Worm (Caenorhabditis elegans) whole organism, L4/young adult: ENCODE results near the gene upb-1.

Experiments
- W03F9.2 ChIP-seq: fragments of 150-350 bp; optimal IDR thresholded peaks from 2 replicates; lab custom pipeline; 2014; ENCODE audit warnings: missing biosample characterization, missing genetic modification characterization
- dao-5 ChIP-seq: sonication (generic microtip); optimal IDR thresholded peaks from 2 replicates; lab custom pipeline; 2016; ENCODE audit warnings: missing genotype, missing genetic modification characterization, moderate library complexity, missing compliant biosample characterization
- him-1 ChIP-seq: sonication (generic microtip); optimal IDR thresholded peaks from 2 replicates; lab custom pipeline; 2016; ENCODE audit warnings: missing genotype, missing genetic modification reagents, missing genetic modification characterization, missing compliant biosample characterization

upb-1 gene

ce11 chrII:6309198-6309597 is 19.3 kb upstream of the upb-1 start, which contains the start of gene glb-10:
glb-10 (minus strand) TSS chrII:6309298.
- TF ChIP-seq him-1 (tag; lab: Kevin White, UChicago): no peak
- no peak for TF ChIP-seq W03F9.2
- no peak for TF ChIP-seq dao-5 (tag; lab: Kevin White, UChicago)

ce11 chrII:6306125-6306524 is 16.2 kb upstream of the upb-1 start, which contains the start of gene C29F5.8:
C29F5.8 (plus strand) TSS chrII:6306425.
- TF ChIP-seq dao-5 (tag; lab: Kevin White, UChicago) (no peak), W03F9.2 (no peak), him-1 (tag; lab: Kevin White, UChicago) (no peak)

ce11 chrII:6303209-6303740 is 13.4 kb upstream of the upb-1 start, which contains the start of gene C29F5.1:
C29F5.1 (plus strand) TSS chrII:6303525.
- no peak for TF ChIP-seq dao-5 (tag; lab: Kevin White, UChicago)
- no peak for TF ChIP-seq W03F9.2
- TF ChIP-seq him-1 (tag; lab: Kevin White, UChicago): no peak

- TF ChIP-seq dao-5 (tag; lab: Kevin White, UChicago) (no peak), him-1 (tag; lab: Kevin White, UChicago) (no peak), W03F9.2 (no peak)
These were observed 4.4 kb upstream of the upb-1 start, which contains the start of gene mps-1 for ce11 chrII:6294261-6294660. mps-1 (minus strand) TSS chrII:6294361.

ce11 chrII:6292527-6292926 is 2.6 kb upstream of the upb-1 start, which contains the start of gene nyn-3:
nyn-3 (minus strand) TSS chrII:6292627.
- TF ChIP-seq dao-5 (tag; lab: Kevin White, UChicago): no peak
- no peak for TF ChIP-seq him-1 (tag; lab: Kevin White, UChicago)
- TF ChIP-seq W03F9.2: no peak

- no peak for TF ChIP-seq W03F9.2
These were observed 1.8 kb downstream of the upb-1 start for ce11 chrII:6288104-6288503.

- TF ChIP-seq dao-5 (tag; lab: Kevin White, UChicago): no peak
- no peak for TF ChIP-seq him-1 (tag; lab: Kevin White, UChicago)
- no peak for TF ChIP-seq W03F9.2
These were observed 3.0 kb downstream of the upb-1 start, which contains the start of gene F13H8.6 for ce11 chrII:6286865-6287264. F13H8.6 (minus strand) TSS chrII:6286965.

ce11 chrII:6283074-6283473 is 6.8 kb downstream of the upb-1 start, which contains the start of gene F13H8.1:
F13H8.1 (plus strand) TSS chrII:6283384.
- TF ChIP-seq W03F9.2 (no peak), him-1 (tag; lab: Kevin White, UChicago) (no peak), dao-5 (tag; lab: Kevin White, UChicago) (no peak)

ce11 chrII:6281903-6282302 is 8.0 kb downstream of the upb-1 start:
- TF ChIP-seq W03F9.2 (no peak), him-1 (tag; lab: Kevin White, UChicago) (no peak), dao-5 (tag; lab: Kevin White, UChicago) (no peak)

ce11 chrII:6281002-6281401 is 8.9 kb downstream of the upb-1 start, which contains the start of gene scly-1:
scly-1 (minus strand) TSS chrII:6281102.
- TF ChIP-seq W03F9.2: no peak
- TF ChIP-seq dao-5 (tag; lab: Kevin White, UChicago): no peak
- TF ChIP-seq him-1 (tag; lab: Kevin White, UChicago): no peak

ce11 chrII:6273916-6274315 is 16.0 kb downstream of the upb-1 start, which contains the start of gene bpl-1:
bpl-1 (plus strand) TSS chrII:6274216.
- TF ChIP-seq dao-5 (tag; lab: Kevin White, UChicago) (no peak), him-1 (tag; lab: Kevin White, UChicago) (no peak), W03F9.2 (no peak)

- no peak for TF ChIP-seq him-1 (tag; lab: Kevin White, UChicago)
- TF ChIP-seq W03F9.2: peak; percentile 29
These were observed 20.0 kb downstream of the upb-1 start, which contains the start of gene F13H8.2 for ce11 chrII:6269805-6270414. F13H8.2 (plus strand) TSS chrII:6270364.

- TF ChIP-seq dao-5 (tag; lab: Kevin White, UChicago) (no peak), W03F9.2 (no peak), him-1 (tag; lab: Kevin White, UChicago) (no peak)
These were observed 21.9 kb downstream of the upb-1 start, which contains the start of gene F13H8.8 for ce11 chrII:6267983-6268382. F13H8.8 (minus strand) TSS chrII:6268083.

ce11 chrII:6263685-6264084 is 26.2 kb downstream of the upb-1 start, which contains the start of gene F13H8.3:
F13H8.3 (plus strand) TSS chrII:6263985.
- TF ChIP-seq W03F9.2: no peak
- TF ChIP-seq him-1 (tag; lab: Kevin White, UChicago): no peak
- no peak for TF ChIP-seq dao-5 (tag; lab: Kevin White, UChicago)
